Worm (Caenorhabditis elegans) whole organism, dauer: ENCODE results near the gene F54E2.1.

ENCODE experiments used
- unc-62 ChIP-seq: sonication (generic microtip); optimal IDR thresholded peaks from 2 replicates; lab custom pipeline; 2017; ENCODE audit warnings: missing biosample characterization, missing genetic modification reagents, missing genetic modification characterization

F54E2.1 gene

DNA sequence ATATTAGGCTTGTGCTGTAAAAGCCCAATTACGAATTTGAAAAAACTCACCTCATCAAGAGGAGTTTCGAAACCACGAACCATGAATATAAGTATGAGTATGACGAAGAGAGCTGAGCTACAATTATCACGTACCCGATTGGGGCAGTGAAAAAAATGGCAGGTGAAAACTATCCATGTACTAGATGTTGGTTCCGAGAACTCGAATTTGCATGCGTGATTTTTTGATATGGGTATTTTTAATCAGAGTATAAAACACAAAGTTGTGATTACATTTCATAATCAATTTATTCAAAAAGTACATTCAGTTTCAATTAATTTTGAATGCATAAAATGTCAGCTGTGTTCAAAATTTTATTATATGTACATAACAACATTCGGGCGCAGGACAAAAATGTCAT lies 3.7 kb downstream of the F54E2.1 start, which contains the start of gene F54E2.9:
TSS of gene F54E2.9 (minus strand) at position 132 of the 400 bp plus-strand sequence.
- TF ChIP-seq unc-62 = no peak

DNA sequence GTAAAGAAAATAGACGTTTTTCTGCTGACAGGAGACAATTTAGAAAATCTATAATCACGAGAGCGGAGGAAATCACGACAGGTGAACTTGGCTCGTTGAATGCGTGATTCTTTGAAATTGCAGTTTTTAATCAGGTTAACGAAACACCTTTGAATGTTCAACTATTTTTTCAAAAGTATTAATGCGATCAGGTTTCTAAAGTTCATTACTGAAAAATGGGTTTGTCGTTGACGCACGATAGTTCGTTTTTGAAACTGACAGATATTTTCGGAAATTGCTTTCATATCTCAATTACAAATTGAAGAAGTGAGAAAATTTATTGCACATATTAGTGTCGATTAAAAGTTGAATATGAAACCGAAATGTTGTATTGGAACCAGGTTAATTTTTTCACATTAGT lies 5.8 kb downstream of the F54E2.1 start, which contains the start of gene F54E2.5:
TSS of gene F54E2.5 (minus strand) at position 101 of the 400 bp plus-strand sequence.
- no peak for TF ChIP-seq unc-62

DNA sequence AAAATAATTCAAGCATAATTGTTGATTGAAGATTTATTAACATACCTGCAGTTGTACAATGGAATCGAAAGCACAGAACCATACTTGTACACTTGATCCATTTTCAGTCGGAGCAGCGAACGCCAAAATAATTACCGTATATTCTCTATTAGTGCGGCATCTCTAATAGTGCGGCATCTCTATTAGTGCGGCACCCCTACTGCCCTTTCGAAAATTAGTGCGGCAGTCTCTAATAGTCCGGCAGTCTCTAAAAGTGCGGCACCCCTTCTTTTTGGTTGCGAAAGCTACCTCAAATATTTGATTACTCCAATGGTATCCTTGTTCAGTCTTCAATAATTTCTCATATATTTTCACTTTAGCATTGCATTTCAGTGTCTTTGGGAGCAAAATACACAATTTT lies 7.9 kb downstream of the F54E2.1 start, which contains the start of gene srt-34:
TSS of gene srt-34 (minus strand) at position 101 of the 400 bp plus-strand sequence.
- TF ChIP-seq unc-62 = no peak

DNA sequence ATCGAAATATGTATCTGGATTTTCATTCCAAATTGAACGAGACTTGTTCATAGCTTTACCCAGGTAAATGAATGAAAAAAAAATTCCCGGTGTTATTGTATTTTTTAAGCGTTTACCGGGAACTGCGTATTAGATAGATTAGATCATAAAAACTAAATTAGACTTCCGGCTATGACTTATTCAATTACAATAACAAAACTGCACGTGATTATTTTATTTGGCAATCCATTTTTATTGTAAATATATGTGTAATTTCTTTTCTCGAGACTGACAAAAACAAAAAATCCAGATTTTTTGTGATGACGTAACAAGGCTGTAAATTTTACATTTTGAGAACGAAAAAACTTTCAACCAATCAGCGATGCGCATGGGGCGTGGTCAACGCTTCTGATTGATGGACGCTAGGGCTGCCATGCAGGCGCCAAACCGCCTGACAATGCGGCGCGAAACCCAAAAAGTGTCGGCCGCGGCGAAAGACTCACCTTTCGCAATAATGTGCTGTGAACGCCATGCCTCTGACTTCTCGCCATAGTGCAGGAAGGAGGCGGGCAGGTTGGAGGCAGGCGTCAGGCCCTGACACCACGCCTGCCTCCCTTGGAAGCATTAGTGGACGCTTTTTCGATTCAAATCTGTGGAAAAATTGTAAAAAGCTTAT lies 11.5 kb downstream of the F54E2.1 start, which contains the start of gene srh-36:
TSS of gene srh-36 (minus strand) at position 51 of the 655 bp plus-strand sequence.
- TF ChIP-seq unc-62 = no peak

DNA sequence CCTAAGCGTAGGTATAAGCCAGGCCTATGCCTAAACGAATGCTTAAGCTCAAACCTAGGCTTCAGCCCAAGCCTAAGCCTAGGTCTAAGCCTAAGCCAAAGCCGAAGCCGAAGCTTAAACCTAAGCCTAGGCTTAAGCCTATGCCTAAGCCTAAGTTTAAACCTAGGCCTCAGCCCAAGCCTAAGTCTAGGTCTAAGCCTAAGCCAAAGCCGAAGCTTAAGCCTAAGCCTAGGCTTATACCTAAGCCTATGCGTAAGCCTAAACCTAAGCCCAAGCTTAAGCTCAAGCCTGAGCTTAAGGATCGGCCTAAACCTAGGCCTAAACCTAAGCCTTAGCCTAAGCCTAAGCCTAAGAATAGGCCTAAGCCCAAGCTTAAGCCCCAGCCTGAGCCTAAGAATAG lies 15.8 kb downstream of the F54E2.1 start:
- no peak for TF ChIP-seq unc-62

DNA sequence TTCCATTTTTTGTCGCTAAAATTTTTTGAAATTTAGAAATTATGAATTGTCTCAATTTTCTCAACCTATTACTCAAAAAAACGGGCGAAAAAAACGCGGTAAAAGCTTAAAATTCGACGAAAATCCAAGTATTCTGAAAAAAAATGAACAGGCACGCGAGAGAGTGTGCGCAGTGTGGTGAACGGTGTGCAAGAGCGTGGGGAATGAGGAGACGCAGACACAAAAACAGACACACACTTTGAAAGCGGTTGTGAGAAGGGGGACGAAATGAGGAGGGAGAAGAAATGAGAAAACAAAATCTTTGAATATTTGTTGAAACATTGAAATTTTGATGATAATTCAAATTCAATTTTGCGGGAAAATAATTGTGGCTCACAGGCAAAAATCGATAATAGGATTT lies 16.6 kb downstream of the F54E2.1 start, which contains the start of gene T03D3.5:
TSS of gene T03D3.5 (minus strand) at position 21 of the 400 bp plus-strand sequence.
- TF ChIP-seq unc-62 = no peak

DNA sequence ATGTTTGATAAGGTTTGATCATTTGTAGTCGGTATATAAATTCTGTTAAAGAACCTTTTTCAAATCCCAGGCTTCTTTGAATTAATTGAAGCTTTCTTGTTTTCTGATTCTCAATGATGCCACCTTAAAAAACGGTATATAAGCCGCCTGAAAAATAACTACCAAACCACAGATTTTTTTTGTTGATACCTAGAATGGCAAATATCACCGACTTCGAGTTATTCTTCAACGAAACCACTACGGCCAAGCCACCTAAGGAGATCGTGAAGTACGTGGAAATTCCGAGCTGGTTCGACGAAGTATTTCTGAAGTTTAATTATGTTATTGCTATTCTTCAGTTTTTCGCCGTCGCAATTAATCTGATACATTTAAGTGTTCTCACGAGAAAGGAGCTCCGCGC lies 20.6 kb downstream of the F54E2.1 start, which contains the start of gene srw-2:
TSS of gene srw-2 (plus strand) at position 62 of the 400 bp plus-strand sequence.
- no peak for TF ChIP-seq unc-62

DNA sequence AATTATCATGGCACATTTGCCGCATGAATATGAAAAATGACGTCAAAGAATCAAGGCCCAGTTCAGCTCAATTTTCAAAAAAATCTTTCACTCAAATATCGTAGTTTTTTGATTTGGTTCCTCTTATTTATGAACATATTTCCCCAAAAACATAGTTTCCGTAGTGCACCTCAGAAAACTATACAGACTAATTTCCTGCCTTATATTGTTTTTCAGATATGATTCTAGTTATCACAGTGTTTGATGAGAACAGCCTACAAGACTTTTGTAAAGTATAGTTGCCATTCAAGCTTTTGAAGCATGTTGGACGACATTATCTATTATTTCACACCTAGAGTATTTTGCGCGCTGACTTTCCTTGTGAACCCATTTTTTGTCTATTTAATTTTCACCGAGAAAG lies 22.5 kb downstream of the F54E2.1 start, which contains the start of gene srj-50:
TSS of gene srj-50 (plus strand) at position 301 of the 400 bp plus-strand sequence.
- no peak for TF ChIP-seq unc-62

DNA sequence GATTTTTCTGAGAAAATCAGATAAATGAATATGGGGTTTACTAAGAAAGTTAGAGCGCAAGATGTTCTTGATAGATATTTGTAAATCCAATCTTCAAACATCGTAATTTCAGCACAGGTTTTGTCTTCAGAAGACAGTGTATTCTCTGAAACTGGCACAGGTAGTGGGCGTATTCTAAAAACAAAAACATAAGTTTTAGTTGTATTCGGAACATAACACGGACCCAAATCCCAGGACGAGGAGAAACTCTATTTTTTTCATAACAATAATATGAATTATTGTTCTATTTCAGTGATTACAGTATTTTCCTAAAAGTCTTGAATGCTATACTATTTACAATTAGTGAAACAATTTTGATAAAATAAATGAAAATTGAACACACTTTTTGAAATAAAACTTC lies 26.3 kb downstream of the F54E2.1 start, which contains the start of gene srj-45:
TSS of gene srj-45 (minus strand) at position 101 of the 400 bp plus-strand sequence.
- TF ChIP-seq unc-62 = no peak

DNA sequence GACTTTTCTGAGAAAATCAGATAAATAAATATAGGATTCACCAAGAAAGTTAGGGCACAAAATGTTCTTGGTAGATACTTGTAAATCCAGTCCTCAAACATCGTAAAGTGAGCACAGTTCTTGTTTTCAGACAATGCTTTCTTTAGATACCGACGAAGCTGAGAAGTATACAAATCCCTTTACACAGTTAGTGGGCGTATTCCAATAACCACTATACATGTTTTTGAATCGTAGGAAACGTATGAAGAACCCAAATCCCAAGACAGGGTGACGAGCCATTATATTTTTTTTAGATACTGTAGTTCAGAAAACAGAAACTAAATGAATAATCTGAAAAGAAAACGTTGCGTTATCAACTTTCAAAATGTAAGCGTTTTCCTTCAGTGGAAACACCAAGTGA lies 35.6 kb downstream of the F54E2.1 start, which contains the start of gene srj-44:
TSS of gene srj-44 (minus strand) at position 101 of the 400 bp plus-strand sequence.
- TF ChIP-seq unc-62 = no peak

DNA sequence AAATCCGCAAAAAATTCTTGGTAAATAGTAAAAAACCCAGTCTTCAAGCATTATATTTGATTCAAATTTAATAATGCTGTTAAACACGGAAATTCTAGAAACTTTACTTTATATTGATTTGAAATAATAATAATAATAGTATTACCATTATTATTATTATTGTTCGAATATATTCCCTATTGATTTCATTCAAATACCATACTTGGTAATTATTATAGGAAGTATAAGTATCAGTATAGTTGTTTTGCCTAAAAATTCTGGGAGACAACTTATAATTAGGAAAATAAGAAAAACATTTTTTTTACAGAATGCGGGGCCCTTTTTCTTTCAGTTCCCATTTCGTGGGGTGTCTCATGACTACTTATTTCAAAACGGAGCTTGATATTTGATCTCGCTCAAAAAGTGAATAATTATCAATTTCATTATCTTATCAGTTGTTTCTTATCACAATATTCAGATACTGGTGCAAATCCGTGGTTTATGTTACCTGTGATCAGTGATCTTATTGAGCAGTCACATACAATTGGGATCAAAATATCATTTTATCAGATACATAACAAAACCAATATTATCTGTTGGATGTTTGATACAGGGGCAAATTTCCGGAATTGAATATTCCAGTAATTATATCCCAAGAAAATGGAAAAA lies 38.2 kb downstream of the F54E2.1 start, which contains the start of gene srj-49:
TSS of gene srj-49 (minus strand) at position 51 of the 648 bp plus-strand sequence.
- no peak for TF ChIP-seq unc-62

DNA sequence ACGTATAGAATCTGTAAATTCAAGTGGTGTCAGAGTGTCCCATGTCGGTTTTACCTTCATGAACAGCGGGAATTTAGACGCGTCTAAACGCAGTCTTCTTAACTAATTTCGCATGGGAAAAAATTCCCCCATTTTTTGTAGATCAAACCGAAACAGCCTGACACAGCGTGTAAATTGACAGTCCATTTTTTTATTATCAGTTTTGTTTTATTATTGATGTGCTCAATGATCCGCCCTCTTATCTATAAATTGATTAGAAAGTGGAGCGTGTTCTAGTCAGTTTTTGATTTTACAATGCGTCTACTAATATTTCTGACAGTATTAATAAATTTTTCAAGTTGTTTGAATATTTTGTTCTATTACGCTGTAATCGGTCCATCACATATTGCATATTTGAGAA lies 38.9 kb downstream of the F54E2.1 start, which contains the start of gene ugt-53:
TSS of gene ugt-53 (plus strand) at position 273 of the 400 bp plus-strand sequence.
- no peak for TF ChIP-seq unc-62

DNA sequence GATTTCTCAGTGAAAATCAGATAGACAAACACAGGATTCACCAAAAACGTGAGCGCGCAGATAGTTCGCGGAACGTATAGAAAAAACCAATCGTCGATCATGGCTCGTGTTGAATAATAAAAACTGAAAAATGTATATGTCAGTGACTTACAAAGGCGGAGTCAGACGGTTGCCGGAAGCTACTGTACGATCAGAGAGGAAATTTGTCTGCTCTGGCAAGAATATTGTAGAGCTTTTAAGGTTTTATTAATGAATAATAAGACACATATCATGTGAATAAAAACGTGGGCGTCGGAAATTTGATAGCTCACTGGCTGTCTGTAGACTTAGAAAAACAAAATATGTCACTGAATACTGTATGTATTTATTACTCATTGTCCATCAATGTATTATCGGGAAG lies 45.3 kb downstream of the F54E2.1 start, which contains the start of gene srj-57:
TSS of gene srj-57 (minus strand) at position 101 of the 400 bp plus-strand sequence.
- TF ChIP-seq unc-62 = no peak

DNA sequence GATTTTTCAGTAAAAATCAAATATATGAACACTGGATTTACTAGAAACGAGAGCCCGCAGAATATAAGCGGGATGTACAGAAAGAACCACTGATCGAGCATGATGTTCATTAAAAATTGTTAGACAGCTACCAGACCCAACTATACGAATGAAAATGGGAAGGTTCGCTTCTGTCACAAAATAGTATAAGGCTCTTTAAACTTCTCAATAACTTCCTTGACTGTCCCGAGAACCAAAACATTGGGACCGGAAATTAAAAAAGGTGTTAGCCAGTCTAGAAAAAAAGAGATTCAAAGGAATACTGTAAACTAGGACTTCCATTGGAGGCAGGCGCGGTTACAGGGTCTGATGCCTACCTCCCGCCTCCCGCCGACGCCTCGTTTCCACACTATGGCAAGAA lies 47.6 kb downstream of the F54E2.1 start, which contains the start of gene srj-55:
TSS of gene srj-55 (minus strand) at position 101 of the 400 bp plus-strand sequence.
- TF ChIP-seq unc-62 = no peak

DNA sequence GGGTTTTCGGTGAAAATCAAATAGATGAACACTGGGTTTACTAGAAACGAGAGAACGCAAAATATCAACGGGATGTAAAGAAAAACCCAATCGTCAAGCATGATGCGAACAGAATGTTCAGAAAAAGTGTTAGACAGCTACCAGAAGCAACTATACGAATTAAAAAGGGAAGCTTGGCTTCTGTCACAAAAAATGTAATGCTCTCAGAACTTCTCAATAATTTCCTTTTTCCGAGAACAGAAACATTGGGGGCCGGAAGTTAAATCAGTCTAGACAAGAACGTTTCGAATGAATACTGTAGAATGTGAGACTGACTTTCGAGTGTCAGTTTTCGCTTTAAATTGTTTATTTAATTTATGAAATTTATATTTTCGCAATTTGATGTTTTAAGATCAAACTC lies 49.5 kb downstream of the F54E2.1 start, which contains the start of gene srj-54:
TSS of gene srj-54 (minus strand) at position 101 of the 400 bp plus-strand sequence.
- no peak for TF ChIP-seq unc-62

DNA sequence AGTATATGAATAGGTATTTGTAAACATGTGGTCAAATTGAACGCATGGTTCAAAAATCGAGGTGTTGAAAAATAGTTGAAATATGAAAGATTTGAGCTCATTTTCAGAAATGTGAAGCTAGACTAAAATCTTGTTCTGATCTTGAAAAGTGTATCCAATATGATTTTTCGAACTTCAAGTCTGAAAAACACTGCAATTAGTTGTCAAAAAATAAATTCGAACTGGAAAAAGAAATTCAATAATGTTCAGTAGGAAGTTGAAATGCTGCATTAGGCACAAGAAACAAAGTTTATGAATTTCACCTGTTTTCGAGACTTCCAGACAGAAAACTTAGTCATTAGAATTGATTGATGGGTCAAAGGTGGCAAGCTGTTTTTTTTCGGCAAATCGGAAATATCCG lies 51.3 kb downstream of the F54E2.1 start, which contains the start of gene srh-270:
TSS of gene srh-270 (minus strand) at position 101 of the 400 bp plus-strand sequence.
- no peak for TF ChIP-seq unc-62
